Worm (Caenorhabditis elegans) whole organism, early embryonic: ENCODE results near the gene psmd-9.

Source experiments
- F13C5.2 ChIP-seq: sonication (generic microtip); optimal IDR thresholded peaks from 2 replicates; lab custom pipeline; 2017; ENCODE audit warnings: mild to moderate bottlenecking, missing genetic modification characterization, inconsistent platforms, missing compliant biosample characterization
- aly-1 ChIP-seq: sonication (generic microtip); optimal IDR thresholded peaks from 2 replicates; lab custom pipeline; 2016; ENCODE audit warnings: missing genetic modification characterization, missing compliant biosample characterization
- ama-1 ChIP-seq: fragments of 150-350 bp; optimal IDR thresholded peaks from 2 replicates; lab custom pipeline; 2014
- ceh-13 ChIP-seq: fragments of 200-800 bp; sonication (Bioruptor generic); optimal IDR thresholded peaks from 2 replicates; lab custom pipeline; 2018; ENCODE audit warnings: mild to moderate bottlenecking, missing genetic modification characterization, missing compliant biosample characterization
- ets-7 ChIP-seq: sonication (generic microtip); optimal IDR thresholded peaks from 2 replicates; lab custom pipeline; 2016; ENCODE audit warnings: missing genotype, missing genetic modification characterization, missing compliant biosample characterization
- flt-1 ChIP-seq: fragments of 200-800 bp; sonication (Bioruptor generic); IDR thresholded peaks from 2 replicates; pipeline ENCODE4 v1.3.6; 2022; ENCODE audit warnings: missing genetic modification characterization, missing compliant biosample characterization
- hmbx-1 ChIP-seq: sonication (generic microtip); optimal IDR thresholded peaks from 2 replicates; lab custom pipeline; 2016; ENCODE audit warnings: mild to moderate bottlenecking, missing genetic modification characterization, missing compliant biosample characterization
- hmg-4 ChIP-seq: fragments of 200-800 bp; sonication (Bioruptor generic); optimal IDR thresholded peaks from 2 replicates; lab custom pipeline; 2018; ENCODE audit warnings: mild to moderate bottlenecking, missing genetic modification characterization, missing compliant biosample characterization
- hnd-1 ChIP-seq: sonication (generic microtip); optimal IDR thresholded peaks from 2 replicates; lab custom pipeline; 2016; ENCODE audit warnings: missing genetic modification characterization, missing compliant biosample characterization
- pes-1 ChIP-seq: fragments of 200-800 bp; sonication (Bioruptor generic); IDR thresholded peaks from 2 replicates; pipeline ENCODE4 v1.3.6; 2022; ENCODE audit warnings: missing genetic modification reagents, missing genetic modification characterization, missing compliant biosample characterization
- scrt-1 ChIP-seq: fragments of 200-800 bp; sonication (Bioruptor generic); IDR thresholded peaks from 2 replicates; pipeline ENCODE4 v1.3.6; 2022; ENCODE audit warnings: missing genetic modification characterization, missing compliant biosample characterization
- sea-1 ChIP-seq: fragments of 200-800 bp; sonication (Bioruptor generic); conservative IDR thresholded peaks from 2 replicates; pipeline ENCODE4 v1.3.6; 2022; ENCODE audit warnings: missing genetic modification characterization, missing compliant biosample characterization
- tbx-11 ChIP-seq: fragments of 200-800 bp; sonication (Bioruptor generic); IDR thresholded peaks from 2 replicates; pipeline ENCODE4 v1.3.6; 2022; ENCODE audit warnings: missing genetic modification characterization, missing compliant biosample characterization
- tbx-37 ChIP-seq: fragments of 200-800 bp; sonication (Bioruptor generic); conservative IDR thresholded peaks from 2 replicates; pipeline ENCODE4 v1.3.6; 2022; ENCODE audit warnings: missing genetic modification reagents, missing genetic modification characterization, missing compliant biosample characterization

DNA sequence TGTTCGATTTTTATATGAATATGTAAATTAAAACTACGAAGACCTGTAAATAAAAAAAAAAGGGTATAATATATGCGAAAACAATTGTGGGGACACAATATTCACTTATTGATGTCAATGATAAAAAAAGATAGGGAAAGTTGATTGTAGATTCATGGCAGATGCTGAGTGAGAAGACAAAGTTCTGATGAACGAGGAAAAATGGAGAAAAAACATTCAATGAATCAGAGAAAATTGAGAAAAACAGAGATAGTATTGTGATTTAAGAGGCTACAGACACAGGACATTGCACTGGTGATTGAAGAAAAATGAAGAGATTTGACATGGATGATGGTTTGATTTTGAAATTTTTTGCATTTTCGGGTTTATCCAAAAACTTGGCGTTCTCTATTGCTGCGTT, 6.8 kb downstream of the psmd-9 start:
- TF ChIP-seq ets-7 (tag; lab: Kevin White, UChicago) (no peak), hmbx-1 (tag; lab: Kevin White, UChicago) (no peak), ceh-13 (GFP tag; lab: Kevin White, UChicago) (no peak), tbx-37 (GFP tag; lab: Robert Waterston, UW) (no peak), ama-1 (no peak), F13C5.2 (tag; lab: Kevin White, UChicago) (no peak), hmg-4 (GFP tag; lab: Kevin White, UChicago) (no peak), sea-1 (GFP tag; lab: Robert Waterston, UW) (no peak), flt-1 (no peak), hnd-1 (tag; lab: Kevin White, UChicago) (no peak), pes-1 (no peak), scrt-1 (GFP tag; lab: Robert Waterston, UW) (no peak), aly-1 (tag; lab: Kevin White, UChicago) (no peak), tbx-11 (GFP tag; lab: Robert Waterston, UW) (no peak)
